Fruit fly (Drosophila melanogaster): ENCODE results near the gene PDZ-GEF.

The PDZ-GEF gene

dm6 chr2L:6351809-6352182, 28.2 kb downstream of the PDZ-GEF start (continued):
- TF ChIP-seq z (GFP tag; IDR thresholded peaks at IDR 0.05) (no peak), CG30431 (GFP tag; optimal IDR thresholded peaks at IDR 0.05) (peak; percentile 48), ara (GFP tag; IDR thresholded peaks at IDR 0.05) (peak; percentile 59; the same call in 1 of the 2 replicates), BtbVII (GFP tag; optimal IDR thresholded peaks at IDR 0.05) (peak; percentile 83), CG32532 (GFP tag; IDR thresholded peaks at IDR 0.05) (peak; percentile 87), tgo (GFP tag; IDR thresholded peaks at IDR 0.05) (peak; percentile 88), unpg (GFP tag; optimal IDR thresholded peaks at IDR 0.05) (peak; percentile 83), Ets65A (GFP tag) (peak; percentile 94), CTCF (GFP tag; optimal IDR thresholded peaks at IDR 0.05) (no peak), HLHmδ (GFP tag; optimal IDR thresholded peaks at IDR 0.05) (no peak), CG4820 (GFP tag; optimal IDR thresholded peaks at IDR 0.05) (peak; percentile 71), CG17359 (tag; optimal IDR thresholded peaks at IDR 0.05) (peak; percentile 84), otp (GFP tag; IDR thresholded peaks at IDR 0.05) (peak; percentile 47; the same call in 1 of the 3 replicates), tup (GFP tag; optimal IDR thresholded peaks at IDR 0.05) (peak; percentile 38), onecut (GFP tag; IDR thresholded peaks at IDR 0.05) (peak; percentile 42), Dp (GFP tag; optimal IDR thresholded peaks at IDR 0.05) (no peak), ttk (GFP tag; IDR thresholded peaks at IDR 0.05) (peak; percentile 79), CG14050 (GFP tag; IDR thresholded peaks at IDR 0.05) (peak; percentile 70; the same call in 2 of the 3 replicates), BEAF-32 (GFP tag; optimal IDR thresholded peaks at IDR 0.05) (no peak), CG33213 (GFP tag; optimal IDR thresholded peaks at IDR 0.05) (peak; percentile 61), CG10267 (tag; optimal IDR thresholded peaks at IDR 0.05) (peak; percentile 66), Max (GFP tag; optimal IDR thresholded peaks at IDR 0.05) (peak; percentile 69), trh (GFP tag; optimal IDR thresholded peaks at IDR 0.05) (peak; percentile 41), exex (tag; optimal IDR thresholded peaks at IDR 0.05) (peak; percentile 84), CG30403 (GFP tag; optimal IDR thresholded peaks at IDR 0.05) (peak; percentile 93), hkb (optimal IDR thresholded peaks at IDR 0.05) (no peak), hkb (GFP tag; IDR thresholded peaks at IDR 0.05) (peak; percentile 71), ato (GFP tag; IDR thresholded peaks at IDR 0.05; ENCODE audit: partially characterized antibody) (no peak), CG11696 (GFP tag; IDR thresholded peaks at IDR 0.05) (0 out of 2 replicates have a peak, but pooled peaks have one; percentile 44), nmo (GFP tag; optimal IDR thresholded peaks at IDR 0.05) (peak; percentile 89), Ravus (GFP tag; IDR thresholded peaks at IDR 0.05) (peak; percentile 77), ci (GFP tag; IDR thresholded peaks at IDR 0.05) (peak; percentile 47; the same call in 1 of the 3 replicates), Hr3 (GFP tag; optimal IDR thresholded peaks at IDR 0.05) (peak; percentile 75), CG7372 (GFP tag; IDR thresholded peaks at IDR 0.05) (peak; percentile 89), CG6854 (GFP tag; optimal IDR thresholded peaks at IDR 0.05) (peak; percentile 72), toy (GFP tag; IDR thresholded peaks at IDR 0.05) (peak; percentile 82), dpn (GFP tag; optimal IDR thresholded peaks at IDR 0.05) (peak; percentile 83 to 88), bsh (GFP tag; optimal IDR thresholded peaks at IDR 0.05) (peak in 1 of 2 experiments; percentile 66), ATbp (GFP tag; optimal IDR thresholded peaks at IDR 0.05) (peak; percentile 56), row (GFP tag; IDR thresholded peaks at IDR 0.05) (peak; percentile 96), zen (tag; optimal IDR thresholded peaks at IDR 0.05) (peak; percentile 52), CG8089 (GFP tag; optimal IDR thresholded peaks at IDR 0.05) (peak; percentile 37), CG14667 (GFP tag; IDR thresholded peaks at IDR 0.05) (peak; percentile 74), Med (GFP tag) (peak; percentile 95), gro (GFP tag; optimal IDR thresholded peaks at IDR 0.05) (peak; percentile 83), CG6791 (GFP tag; IDR thresholded peaks at IDR 0.05; ENCODE audit: partially characterized antibody) (no peak), CG8924 (tag; optimal IDR thresholded peaks at IDR 0.05) (peak; percentile 87), CG2678 (tag; optimal IDR thresholded peaks at IDR 0.05) (peak; percentile 96), CG14014 (GFP tag; IDR thresholded peaks at IDR 0.05) (peak; percentile 92), CG3407 (GFP tag; optimal IDR thresholded peaks at IDR 0.05) (peak; percentile 45), ind (GFP tag; optimal IDR thresholded peaks at IDR 0.05) (peak; percentile 85), Opbp (GFP tag; IDR thresholded peaks at IDR 0.05; ENCODE audit: partially characterized antibody) (no peak; the same call in 2 of the 3 replicates)

Measured in whole organism, embryonic.